Fruit fly (Drosophila melanogaster): ENCODE measurements around the gene Faf2.
A peak's percentile ranks its signal among the peaks of the same experiment; 100 is the strongest.

The Faf2 gene

DNA sequence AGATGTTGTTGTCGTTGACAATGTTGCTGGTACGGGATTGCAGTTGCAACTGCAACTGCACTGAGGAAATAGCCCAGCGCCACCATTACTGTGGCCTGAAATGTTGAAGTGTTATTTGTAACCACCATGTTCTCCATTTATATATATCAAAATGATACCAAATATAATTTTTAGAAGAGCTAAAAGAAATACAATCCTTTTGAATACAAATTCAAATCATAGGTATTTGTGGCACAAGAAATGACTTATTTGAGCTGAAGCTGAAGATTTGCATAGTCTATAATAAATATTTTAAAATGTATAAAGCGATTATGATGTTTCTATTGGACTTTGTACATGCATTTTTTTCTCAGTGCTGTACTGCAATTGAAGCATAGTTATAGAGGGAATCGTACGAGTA lies 11.1 kb upstream of the Faf2 start:
- TF ChIP-seq Pif1A (GFP tag; optimal IDR thresholded peaks at IDR 0.05) (no peak), rn (GFP tag; IDR thresholded peaks at IDR 0.05) (no peak), CG15710 (tag; optimal IDR thresholded peaks at IDR 0.05) (no peak), D1 (tag; optimal IDR thresholded peaks at IDR 0.05) (no peak), Snoo (tag; optimal IDR thresholded peaks at IDR 0.05) (no peak), CG17806 (tag; optimal IDR thresholded peaks at IDR 0.05) (no peak), CG4496 (GFP tag; IDR thresholded peaks at IDR 0.05) (no peak), CG32121 (GFP tag; IDR thresholded peaks at IDR 0.05) (no peak), CG9948 (tag; optimal IDR thresholded peaks at IDR 0.05) (no peak)

DNA sequence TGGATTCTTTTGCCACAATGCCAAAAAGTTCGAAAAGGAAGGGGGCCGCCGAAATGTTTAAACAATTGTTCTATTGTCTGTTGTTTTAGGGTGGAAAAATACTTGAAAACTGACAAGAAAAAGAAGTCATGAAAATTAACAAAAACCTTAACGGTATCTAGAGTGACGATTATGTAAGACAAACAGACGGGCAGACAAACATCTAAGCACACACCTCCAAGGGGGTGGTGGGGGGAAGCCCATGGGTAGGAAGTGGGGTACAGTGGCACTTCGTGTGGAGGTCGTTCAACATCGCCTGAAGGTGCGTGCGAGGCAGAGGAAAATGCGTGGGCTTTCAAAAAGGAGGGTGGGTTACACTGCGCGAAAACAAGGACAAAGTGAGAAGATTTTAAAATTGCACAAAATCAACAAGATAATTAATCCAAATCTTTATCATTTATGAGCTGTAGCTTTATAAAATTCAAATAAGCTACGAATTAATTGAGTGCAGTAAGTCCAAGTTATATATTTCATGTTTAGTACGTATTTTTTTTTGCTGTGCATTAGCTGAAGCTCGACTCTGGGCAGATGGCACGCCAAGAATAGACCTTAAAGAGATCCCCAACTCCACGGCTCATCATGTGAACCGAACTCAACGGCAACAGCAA lies 9.0 kb upstream of the Faf2 start:
- peak; percentile 19 for TF ChIP-seq CG15710 (tag; optimal IDR thresholded peaks at IDR 0.05)
- peak; percentile 39 for TF ChIP-seq CG8301 (tag; optimal IDR thresholded peaks at IDR 0.05)
- no peak for TF ChIP-seq EcR (GFP tag; optimal IDR thresholded peaks at IDR 0.05)
- TF ChIP-seq rn (GFP tag; IDR thresholded peaks at IDR 0.05) = no peak
- peak; percentile 47 for TF ChIP-seq CG9948 (tag; optimal IDR thresholded peaks at IDR 0.05)
- TF ChIP-seq Pif1A (GFP tag; optimal IDR thresholded peaks at IDR 0.05) = no peak
- peak; percentile 60 for TF ChIP-seq CG17806 (tag; optimal IDR thresholded peaks at IDR 0.05)
- TF ChIP-seq CG8159 (tag; optimal IDR thresholded peaks at IDR 0.05) = peak; percentile 39
- TF ChIP-seq CG4496 (GFP tag; IDR thresholded peaks at IDR 0.05) = peak; percentile 38; the same call in 1 of the 3 replicates

DNA sequence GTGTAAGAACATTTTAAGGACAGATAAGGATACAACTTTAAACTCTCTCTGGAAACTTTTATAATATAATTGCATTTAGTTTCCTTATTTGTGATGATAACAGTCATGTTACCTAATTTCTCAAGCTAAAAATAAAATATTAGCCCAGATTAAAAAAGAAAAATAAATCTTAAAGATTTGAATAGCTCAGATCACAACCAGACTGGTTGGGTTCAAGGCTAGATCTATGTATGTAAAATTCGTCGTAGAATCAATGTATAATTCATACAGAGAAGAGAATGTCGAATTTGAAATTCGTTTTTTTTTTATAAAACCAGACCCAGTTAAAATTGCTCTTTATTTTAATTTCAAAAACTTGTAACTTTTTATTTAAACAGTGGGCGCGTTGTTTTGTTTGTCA lies 5.6 kb upstream of the Faf2 start:
- TF ChIP-seq CG15710 (tag; optimal IDR thresholded peaks at IDR 0.05) (no peak), EcR (GFP tag; optimal IDR thresholded peaks at IDR 0.05) (no peak), CG17806 (tag; optimal IDR thresholded peaks at IDR 0.05) (no peak), Pif1B (GFP tag; optimal IDR thresholded peaks at IDR 0.05) (no peak), fd96Ca (GFP tag; IDR thresholded peaks at IDR 0.05) (no peak), D1 (tag; optimal IDR thresholded peaks at IDR 0.05) (no peak), CG9948 (tag; optimal IDR thresholded peaks at IDR 0.05) (no peak), CG14655 (GFP tag; optimal IDR thresholded peaks at IDR 0.05) (no peak), CG8301 (tag; optimal IDR thresholded peaks at IDR 0.05) (no peak), CG34367 (tag; optimal IDR thresholded peaks at IDR 0.05) (no peak), Snoo (tag; optimal IDR thresholded peaks at IDR 0.05) (no peak), CG10348 (GFP tag; IDR thresholded peaks at IDR 0.05) (no peak), Ets98B (GFP tag; IDR thresholded peaks at IDR 0.05) (no peak), CG12605 (GFP tag; IDR thresholded peaks at IDR 0.05) (no peak)

DNA sequence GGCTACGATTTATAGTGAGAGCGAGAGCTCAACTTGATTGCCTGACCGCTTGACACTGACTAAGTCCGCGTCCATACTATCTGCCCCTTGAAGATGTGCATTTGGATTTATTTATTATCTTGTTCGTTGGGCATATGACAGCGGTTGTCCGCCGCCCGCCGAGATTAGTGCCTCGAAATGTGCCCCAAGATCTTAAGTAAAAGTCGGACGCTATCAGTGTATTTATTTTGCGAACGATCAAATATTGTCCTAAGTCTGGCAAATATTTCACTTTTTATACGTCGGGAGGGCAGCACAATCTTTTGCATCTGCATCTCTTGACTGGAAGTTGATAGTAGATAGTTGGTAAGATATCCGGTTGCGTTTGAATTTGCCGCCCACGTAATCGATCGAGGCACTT lies 5.2 kb upstream of the Faf2 start, which contains the start of gene Irk3:
TSS of gene Irk3 (minus strand) at position 63 of the 400 bp plus-strand sequence.
- no peak for TF ChIP-seq Pif1A (GFP tag; optimal IDR thresholded peaks at IDR 0.05)
- TF ChIP-seq CG32121 (GFP tag; IDR thresholded peaks at IDR 0.05) = no peak
- no peak for TF ChIP-seq Snoo (tag; optimal IDR thresholded peaks at IDR 0.05)
- no peak for TF ChIP-seq CG17806 (tag; optimal IDR thresholded peaks at IDR 0.05)

DNA sequence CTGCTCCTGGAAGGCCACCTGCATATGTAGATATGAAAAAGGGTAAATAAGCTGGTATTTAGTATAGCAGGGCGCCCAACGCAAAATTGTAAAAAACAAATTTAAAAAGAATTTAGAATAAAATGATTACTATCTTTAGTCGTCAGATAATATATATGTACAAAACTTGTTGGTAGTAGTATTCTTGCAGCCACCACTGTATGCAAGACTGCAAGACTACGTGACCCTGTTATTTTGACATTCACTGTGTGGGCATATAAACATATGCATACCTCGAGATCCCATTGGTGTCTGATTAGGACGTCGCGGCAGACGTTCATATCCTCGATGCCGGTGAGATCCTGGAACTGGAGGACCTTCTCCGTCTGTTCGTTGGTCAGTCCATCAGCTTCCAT lies 647 bp downstream of the Faf2 start:
- TF ChIP-seq CG9948 (tag; optimal IDR thresholded peaks at IDR 0.05) (no peak), Pif1B (GFP tag; optimal IDR thresholded peaks at IDR 0.05) (peak; percentile 18), rn (GFP tag; IDR thresholded peaks at IDR 0.05) (no peak), Snoo (tag; optimal IDR thresholded peaks at IDR 0.05) (peak; percentile 35), CG14655 (GFP tag; optimal IDR thresholded peaks at IDR 0.05) (no peak), CG13204 (GFP tag; optimal IDR thresholded peaks at IDR 0.05) (no peak), CG34367 (tag; optimal IDR thresholded peaks at IDR 0.05) (no peak), Pif1A (GFP tag; optimal IDR thresholded peaks at IDR 0.05) (peak; percentile 52), Ets98B (GFP tag; IDR thresholded peaks at IDR 0.05) (peak; percentile 36), CG8301 (tag; optimal IDR thresholded peaks at IDR 0.05) (no peak)

DNA sequence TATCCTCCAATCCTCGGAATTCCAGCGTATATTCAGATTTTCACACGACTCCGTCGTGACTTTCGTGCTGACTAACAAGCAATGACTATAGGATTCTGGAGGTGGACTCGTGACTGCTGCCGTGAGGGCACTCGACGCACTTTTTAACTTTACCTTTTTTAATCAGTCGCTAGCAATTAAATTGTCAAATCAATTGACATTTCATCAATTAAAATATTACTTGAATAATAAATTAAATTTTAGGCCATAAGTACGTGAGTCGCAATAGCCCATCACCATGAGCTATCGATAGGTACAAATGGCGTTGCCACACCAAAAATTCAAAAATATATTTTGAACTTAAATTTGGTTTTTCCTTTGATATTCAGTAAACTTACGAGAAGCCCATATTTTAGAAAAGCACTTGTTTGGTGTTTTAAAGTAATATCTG lies 2.9 kb downstream of the Faf2 start, which contains the start of gene Jwa:
TSS of gene Jwa (minus strand) at position 87 of the 430 bp plus-strand sequence.
- TF ChIP-seq fd96Ca (GFP tag; IDR thresholded peaks at IDR 0.05) = peak; percentile 91
- peak; percentile 74 for TF ChIP-seq CG34367 (tag; optimal IDR thresholded peaks at IDR 0.05)
- TF ChIP-seq CG12605 (GFP tag; IDR thresholded peaks at IDR 0.05) = peak; percentile 49
- TF ChIP-seq CG9948 (tag; optimal IDR thresholded peaks at IDR 0.05) = peak; percentile 61
- TF ChIP-seq Snoo (tag; optimal IDR thresholded peaks at IDR 0.05) = peak; percentile 72
- TF ChIP-seq CG8301 (tag; optimal IDR thresholded peaks at IDR 0.05) = peak; percentile 53
- peak; percentile 84 for TF ChIP-seq CG4496 (GFP tag; IDR thresholded peaks at IDR 0.05)
- peak; percentile 68 for TF ChIP-seq CG14655 (GFP tag; optimal IDR thresholded peaks at IDR 0.05)
- TF ChIP-seq Pif1B (GFP tag; optimal IDR thresholded peaks at IDR 0.05) = peak; percentile 49
- TF ChIP-seq CG17806 (tag; optimal IDR thresholded peaks at IDR 0.05) = peak; percentile 68
- peak; percentile 83 for TF ChIP-seq CG32121 (GFP tag; IDR thresholded peaks at IDR 0.05)
- no peak for TF ChIP-seq CG13204 (GFP tag; optimal IDR thresholded peaks at IDR 0.05)
- no peak for TF ChIP-seq D1 (tag; optimal IDR thresholded peaks at IDR 0.05)
- TF ChIP-seq CG15710 (tag; optimal IDR thresholded peaks at IDR 0.05) = peak; percentile 91
- no peak for TF ChIP-seq EcR (GFP tag; optimal IDR thresholded peaks at IDR 0.05)
- peak; percentile 77 for TF ChIP-seq rn (GFP tag; IDR thresholded peaks at IDR 0.05)
- peak; percentile 15 for TF ChIP-seq gl (tag; optimal IDR thresholded peaks at IDR 0.05)
- peak; percentile 99 for TF ChIP-seq CG10348 (GFP tag; IDR thresholded peaks at IDR 0.05)
- peak; percentile 74 for TF ChIP-seq CG8159 (tag; optimal IDR thresholded peaks at IDR 0.05)
- TF ChIP-seq Pif1A (GFP tag; optimal IDR thresholded peaks at IDR 0.05) = no peak
- TF ChIP-seq Ets98B (GFP tag; IDR thresholded peaks at IDR 0.05) = peak; percentile 78

Measured in whole organism, pupa.